Worm (Caenorhabditis elegans) whole organism, L3 larva: ENCODE data around the gene zzz-1.

ENCODE experiments used
- R02D3.7 ChIP-seq: fragments of 150-350 bp; optimal IDR thresholded peaks from 2 replicates; lab custom pipeline; 2014; ENCODE audit warnings: missing biosample characterization, missing genetic modification characterization
- ZK546.5 ChIP-seq: sonication (generic microtip); optimal IDR thresholded peaks from 2 replicates; lab custom pipeline; 2017; ENCODE audit warnings: missing biosample characterization, missing genetic modification characterization
- aly-2 ChIP-seq: fragments of 150-350 bp; optimal IDR thresholded peaks from 2 replicates; lab custom pipeline; 2014; ENCODE audit warnings: missing biosample characterization, missing genetic modification characterization
- ama-1 ChIP-seq: fragments of 150-350 bp; optimal IDR thresholded peaks from 2 replicates; lab custom pipeline; 2018
- ceh-28 ChIP-seq: fragments of 150-350 bp; optimal IDR thresholded peaks from 2 replicates; lab custom pipeline; 2014; ENCODE audit warnings: missing biosample characterization, missing genetic modification reagents, missing genetic modification characterization
- daf-12 ChIP-seq: fragments of 150-350 bp; optimal IDR thresholded peaks from 2 replicates; lab custom pipeline; 2014; ENCODE audit warnings: missing biosample characterization, missing genetic modification reagents, missing genetic modification characterization
- egl-27 ChIP-seq: sonication (generic microtip); optimal IDR thresholded peaks from 4 replicates; lab custom pipeline; 2017; ENCODE audit warnings: missing biosample characterization, missing genetic modification reagents, missing genetic modification characterization
- elt-2 ChIP-seq: sonication (generic microtip); optimal IDR thresholded peaks from 2 replicates; lab custom pipeline; 2016; ENCODE audit warnings: missing genetic modification reagents, mild to moderate bottlenecking, missing genetic modification characterization, missing compliant biosample characterization
- elt-3 ChIP-seq, 3 experiments: fragments of 150-350 bp in 1 of 3; sonication (generic microtip) in 2 of 3; optimal IDR thresholded peaks; 2 replicates in 2 of 3; 4 replicates in 1 of 3; lab custom pipeline; 2014 to 2017; ENCODE audit warnings: missing biosample characterization in 3 of 3, missing genetic modification characterization in 3 of 3
- eor-1 ChIP-seq, 2 experiments: fragments of 150-350 bp; optimal IDR thresholded peaks; 2 replicates each; lab custom pipeline; 2014 to 2018; ENCODE audit warnings: missing biosample characterization in 2 of 2, missing genetic modification characterization in 2 of 2
- fkh-2 ChIP-seq: fragments of 150-350 bp; optimal IDR thresholded peaks from 2 replicates; lab custom pipeline; 2014; ENCODE audit warnings: missing biosample characterization, missing genetic modification reagents, missing genetic modification characterization
- fos-1 ChIP-seq: fragments of 150-350 bp; optimal IDR thresholded peaks from 2 replicates; lab custom pipeline; 2014; ENCODE audit warnings: missing biosample characterization, missing genetic modification characterization
- hmg-11 ChIP-seq: sonication (generic microtip); optimal IDR thresholded peaks from 2 replicates; lab custom pipeline; 2016; ENCODE audit warnings: missing genetic modification characterization, missing compliant biosample characterization
- jun-1 ChIP-seq: fragments of 150-350 bp; optimal IDR thresholded peaks from 2 replicates; lab custom pipeline; 2014; ENCODE audit warnings: missing biosample characterization, missing genetic modification reagents, missing genetic modification characterization
- lin-39 ChIP-seq: fragments of 150-350 bp; optimal IDR thresholded peaks from 2 replicates; lab custom pipeline; 2018; ENCODE audit warnings: missing biosample characterization, missing genetic modification reagents, missing genetic modification characterization
- lsy-12 ChIP-seq: sonication (generic microtip); optimal IDR thresholded peaks from 2 replicates; lab custom pipeline; 2016; ENCODE audit warnings: mild to moderate bottlenecking, missing genetic modification characterization, missing compliant biosample characterization
- mdl-1 ChIP-seq: fragments of 150-350 bp; optimal IDR thresholded peaks from 2 replicates; lab custom pipeline; 2014; ENCODE audit warnings: missing biosample characterization, missing genetic modification characterization
- mml-1 ChIP-seq: fragments of 150-350 bp; sonication (generic microtip); optimal IDR thresholded peaks from 3 replicates; lab custom pipeline; 2014; ENCODE audit warnings: missing biosample characterization, missing genetic modification characterization
- nfya-1 ChIP-seq: sonication (generic microtip); optimal IDR thresholded peaks from 2 replicates; lab custom pipeline; 2017; ENCODE audit warnings: missing genetic modification characterization, mild to moderate bottlenecking, missing compliant biosample characterization, antibody characterized with exemption, moderate library complexity; ENCODE audit not compliant: insufficient read depth
- nhr-23 ChIP-seq: fragments of 150-350 bp; optimal IDR thresholded peaks from 2 replicates; lab custom pipeline; 2014; ENCODE audit warnings: missing biosample characterization, missing genetic modification reagents, missing genetic modification characterization
- nhr-25 ChIP-seq: sonication (generic microtip); optimal IDR thresholded peaks from 2 replicates; lab custom pipeline; 2017; ENCODE audit warnings: missing biosample characterization, missing genetic modification characterization
- nhr-28 ChIP-seq: fragments of 150-350 bp; optimal IDR thresholded peaks from 2 replicates; lab custom pipeline; 2014; ENCODE audit warnings: missing biosample characterization, missing genetic modification characterization
- nhr-43 ChIP-seq: sonication (generic microtip); optimal IDR thresholded peaks from 2 replicates; lab custom pipeline; 2016; ENCODE audit warnings: mild to moderate bottlenecking, missing genetic modification characterization, missing compliant biosample characterization; ENCODE audit not compliant: poor library complexity, severe bottlenecking
- nhr-67 ChIP-seq: fragments of 150-350 bp; optimal IDR thresholded peaks from 2 replicates; lab custom pipeline; 2014; ENCODE audit warnings: missing biosample characterization, missing genetic modification characterization
- pha-4 ChIP-seq: fragments of 150-350 bp; optimal IDR thresholded peaks from 2 replicates; lab custom pipeline; 2014; ENCODE audit warnings: missing biosample characterization, missing genetic modification reagents, missing genetic modification characterization
- pqm-1 ChIP-seq: fragments of 150-350 bp; optimal IDR thresholded peaks from 2 replicates; lab custom pipeline; 2017; ENCODE audit warnings: missing biosample characterization, missing genetic modification characterization, inconsistent platforms
- ztf-11 ChIP-seq: fragments of 150-350 bp; optimal IDR thresholded peaks from 2 replicates; lab custom pipeline; 2014; ENCODE audit warnings: missing biosample characterization, missing genetic modification characterization

zzz-1 gene

ce11 chrV:10888153-10888552 lies 20.8 kb downstream of the zzz-1 start:
- TF ChIP-seq lin-39 (tag; lab: Kevin White, UChicago) (no peak), egl-27 (tag; lab: Kevin White, UChicago) (no peak), nhr-43 (tag; lab: Kevin White, UChicago) (peak; percentile 23), fkh-2 (tag; lab: Kevin White, UChicago) (no peak)

ce11 chrV:10887564-10887963 lies 21.4 kb downstream of the zzz-1 start:
- TF ChIP-seq ama-1 (lab: Kevin White, UChicago) (peak; percentile 69), nhr-43 (tag; lab: Kevin White, UChicago) (peak; percentile 52), pqm-1 (no peak)

ce11 chrV:10886405-10886887 lies 22.5 kb downstream of the zzz-1 start, which contains the start of gene F32D8.3:
F32D8.3 (plus strand) TSS chrV:10886837.
- TF ChIP-seq elt-3 (tag; optimal IDR thresholded peaks at IDR 0.05; lab: Kevin White, UChicago): peak in 1 of 3 experiments; percentile 19
- peak; percentile 35 for TF ChIP-seq nhr-43 (tag; lab: Kevin White, UChicago)
- peak; percentile 55 for TF ChIP-seq nhr-25 (tag; lab: Kevin White, UChicago)
- no peak for TF ChIP-seq ztf-11 (tag; lab: Kevin White, UChicago)
- peak; percentile 3 for TF ChIP-seq nhr-23 (tag; lab: Kevin White, UChicago)

- no peak for TF ChIP-seq nhr-67 (tag; lab: Kevin White, UChicago)
- TF ChIP-seq elt-2: no peak
- no peak for TF ChIP-seq mml-1 (tag; lab: Kevin White, UChicago)
- TF ChIP-seq nhr-23 (tag; lab: Kevin White, UChicago): no peak
- no peak for TF ChIP-seq nhr-28 (tag; lab: Kevin White, UChicago)
- no peak for TF ChIP-seq fos-1 (tag; lab: Kevin White, UChicago)
- no peak for TF ChIP-seq aly-2 (tag; lab: Kevin White, UChicago)
- TF ChIP-seq ceh-28 (tag; lab: Kevin White, UChicago): no peak
These were observed 25.5 kb downstream of the zzz-1 start, which contains the start of gene F32D8.2 for ce11 chrV:10883478-10883877. F32D8.2 (plus strand) TSS chrV:10883778.

ce11 chrV:10880138-10880882 lies 28.7 kb downstream of the zzz-1 start, which contains the start of gene F32D8.1:
F32D8.1 (plus strand) TSS chrV:10880832.
- TF ChIP-seq nhr-67 (tag; lab: Kevin White, UChicago) (no peak), nfya-1 (tag; lab: Kevin White, UChicago) (no peak), R02D3.7 (tag; lab: Kevin White, UChicago) (no peak), daf-12 (tag; lab: Kevin White, UChicago) (no peak), hmg-11 (no peak), lsy-12 (no peak), aly-2 (tag; lab: Kevin White, UChicago) (no peak), pha-4 (tag; lab: Kevin White, UChicago) (no peak), nhr-43 (tag; lab: Kevin White, UChicago) (no peak)

ce11 chrV:10877808-10878600 lies 31.0 kb downstream of the zzz-1 start:
- TF ChIP-seq ceh-28 (tag; lab: Kevin White, UChicago) (peak; percentile 6), mdl-1 (tag; lab: Kevin White, UChicago) (no peak), elt-2 (peak; percentile 97), mml-1 (tag; lab: Kevin White, UChicago) (no peak), ZK546.5 (tag; lab: Kevin White, UChicago) (no peak), nhr-43 (tag; lab: Kevin White, UChicago) (no peak), jun-1 (tag; lab: Kevin White, UChicago) (peak; percentile 36), pha-4 (tag; lab: Kevin White, UChicago) (peak; percentile 51), aly-2 (tag; lab: Kevin White, UChicago) (no peak), nhr-25 (tag; lab: Kevin White, UChicago) (peak; percentile 10), pqm-1 (peak; percentile 95), eor-1 (tag; optimal IDR thresholded peaks at IDR 0.05; lab: Kevin White, UChicago) (no peak)
